Fruit fly (Drosophila melanogaster) whole organism, embryonic: ENCODE measurements around the gene CG43127.

ENCODE experiments used
- CG1024 ChIP-seq: fragments of 200-800 bp; sonication (Bioruptor generic); IDR thresholded peaks from 2 replicates; pipeline ENCODE4 v1.3.6; 2022; ENCODE audit warnings: missing biosample characterization, missing genetic modification characterization
- CG10321 ChIP-seq: fragments of 200-800 bp; sonication (Bioruptor generic); IDR thresholded peaks from 2 replicates; pipeline ENCODE4 v1.3.6; 2022; ENCODE audit warnings: missing biosample characterization, missing genetic modification characterization
- CG10565 ChIP-seq: fragments of 200-800 bp; sonication (Bioruptor generic); optimal IDR thresholded peaks from 3 replicates; lab custom pipeline; 2016; ENCODE audit warnings: missing biosample characterization, mild to moderate bottlenecking, missing genetic modification characterization
- CG11093 ChIP-seq: fragments of 200-800 bp; sonication (Bioruptor generic); IDR thresholded peaks from 3 replicates; pipeline ENCODE4 v1.3.6; 2022; ENCODE audit warnings: missing biosample characterization, missing genetic modification characterization
- CG12219 ChIP-seq: fragments of 200-800 bp; sonication (Bioruptor generic); optimal IDR thresholded peaks from 3 replicates; lab custom pipeline; 2018; ENCODE audit warnings: missing biosample characterization, mild to moderate bottlenecking, missing genetic modification characterization
- CG12659 ChIP-seq: fragments of 200-800 bp; sonication (Bioruptor generic); optimal IDR thresholded peaks from 3 replicates; lab custom pipeline; 2017; ENCODE audit warnings: mild to moderate bottlenecking, missing biosample characterization, missing genetic modification reagents, missing genetic modification characterization
- CG15479 ChIP-seq: fragments of 200-800 bp; sonication (Bioruptor generic); optimal IDR thresholded peaks from 3 replicates; lab custom pipeline; 2019; ENCODE audit warnings: missing biosample characterization, mild to moderate bottlenecking, missing genetic modification characterization, moderate library complexity
- CG17802 ChIP-seq: fragments of 200-800 bp; sonication (Bioruptor generic); optimal IDR thresholded peaks from 2 replicates; lab custom pipeline; 2018; ENCODE audit warnings: missing biosample characterization, mild to moderate bottlenecking, missing genetic modification characterization, moderate library complexity
- CG30431 ChIP-seq: fragments of 200-800 bp; sonication (Bioruptor generic); optimal IDR thresholded peaks from 2 replicates; lab custom pipeline; 2017; ENCODE audit warnings: missing biosample characterization, missing genetic modification characterization
- CG4820 ChIP-seq: fragments of 200-800 bp; sonication (Bioruptor generic); optimal IDR thresholded peaks from 3 replicates; lab custom pipeline; 2016; ENCODE audit warnings: missing biosample characterization, missing genetic modification characterization
- CG7839 ChIP-seq: fragments of 200-800 bp; sonication (Bioruptor generic); optimal IDR thresholded peaks from 3 replicates; lab custom pipeline; 2018; ENCODE audit warnings: missing biosample characterization, mild to moderate bottlenecking, missing genetic modification characterization, moderate library complexity
- CG7928 ChIP-seq: fragments of 200-800 bp; sonication (Bioruptor generic); optimal IDR thresholded peaks from 2 replicates; lab custom pipeline; 2017; ENCODE audit warnings: missing biosample characterization, mild to moderate bottlenecking, missing genetic modification characterization
- CG9797 ChIP-seq: fragments of 200-800 bp; sonication (Bioruptor generic); optimal IDR thresholded peaks from 3 replicates; lab custom pipeline; 2018; ENCODE audit warnings: missing biosample characterization, mild to moderate bottlenecking, missing genetic modification characterization
- CG9817 ChIP-seq: fragments of 200-800 bp; sonication (Bioruptor generic); optimal IDR thresholded peaks from 2 replicates; lab custom pipeline; 2018; ENCODE audit warnings: missing biosample characterization, mild to moderate bottlenecking, missing genetic modification characterization, moderate library complexity
- CrebB ChIP-seq: fragments of 200-800 bp; sonication (Bioruptor generic); optimal IDR thresholded peaks from 3 replicates; lab custom pipeline; 2018; ENCODE audit warnings: missing biosample characterization, mild to moderate bottlenecking, missing genetic modification characterization
- Dad ChIP-seq: fragments of 200-800 bp; sonication (Bioruptor generic); optimal IDR thresholded peaks from 3 replicates; lab custom pipeline; 2016; ENCODE audit warnings: missing biosample characterization, missing genetic modification characterization
- Dfd ChIP-seq, 2 experiments: fragments of >200 bp; optimal IDR thresholded peaks; 2 replicates each; lab custom pipeline; 2017; ENCODE audit warnings: missing biosample characterization in 2 of 2, missing genetic modification characterization in 2 of 2
- Dip2 ChIP-seq: fragments of 200-800 bp; sonication (Bioruptor generic); IDR thresholded peaks from 2 replicates; pipeline ENCODE4 v1.3.6; 2022; ENCODE audit warnings: missing biosample characterization, missing genetic modification characterization
- Dp ChIP-seq: fragments of 200-800 bp; sonication (Bioruptor generic); optimal IDR thresholded peaks from 2 replicates; lab custom pipeline; 2018; ENCODE audit warnings: missing biosample characterization, mild to moderate bottlenecking, missing genetic modification characterization, moderate library complexity
- E2f1 ChIP-seq: fragments of 200-800 bp; sonication (Bioruptor generic); IDR thresholded peaks from 2 replicates; pipeline ENCODE4 v1.3.6; 2022; ENCODE audit warnings: missing biosample characterization, missing genetic modification characterization
- HmgZ ChIP-seq: fragments of 200-800 bp; sonication (Bioruptor generic); optimal IDR thresholded peaks from 2 replicates; lab custom pipeline; 2018; ENCODE audit warnings: missing biosample characterization, mild to moderate bottlenecking, missing genetic modification characterization
- MBD-R2 ChIP-seq: fragments of 200-800 bp; sonication (Bioruptor generic); IDR thresholded peaks from 2 replicates; pipeline ENCODE4 v1.3.6; 2022; ENCODE audit warnings: missing biosample characterization, missing genetic modification characterization
- MTF-1 ChIP-seq: fragments of 200-800 bp; sonication (Bioruptor generic); optimal IDR thresholded peaks from 2 replicates; lab custom pipeline; 2018; ENCODE audit warnings: missing biosample characterization, mild to moderate bottlenecking, missing genetic modification characterization, borderline replicate concordance
- Mad ChIP-seq: fragments of 200-800 bp; sonication (Bioruptor generic); optimal IDR thresholded peaks from 2 replicates; lab custom pipeline; 2016; ENCODE audit warnings: missing biosample characterization, missing genetic modification characterization
- Med ChIP-seq: fragments of 200-800 bp; sonication (Bioruptor generic); peaks from one replicate; lab custom pipeline; 2016; ENCODE audit warnings: missing biosample characterization, missing genetic modification characterization, mild to moderate bottlenecking, inconsistent platforms, moderate library complexity
- Mrtf ChIP-seq: fragments of 200-800 bp; sonication (Bioruptor generic); IDR thresholded peaks from 3 replicates; pipeline ENCODE4 v1.3.6; 2022; ENCODE audit warnings: missing biosample characterization, missing genetic modification characterization
- NC2α ChIP-seq: fragments of 200-800 bp; sonication (Bioruptor generic); optimal IDR thresholded peaks from 2 replicates; lab custom pipeline; 2016; ENCODE audit warnings: missing biosample characterization, missing genetic modification characterization
- Rfx ChIP-seq: fragments of 200-800 bp; sonication (Bioruptor generic); IDR thresholded peaks from 2 replicates; pipeline ENCODE4 v1.3.6; 2022; ENCODE audit warnings: missing biosample characterization, missing genetic modification characterization
- Rx ChIP-seq: fragments of 200-800 bp; sonication (Bioruptor generic); IDR thresholded peaks from 2 replicates; pipeline ENCODE4 v1.3.6; 2022; ENCODE audit warnings: missing biosample characterization, missing genetic modification characterization
- Spps ChIP-seq: fragments of 200-800 bp; sonication (Bioruptor generic); optimal IDR thresholded peaks from 2 replicates; lab custom pipeline; 2018; ENCODE audit warnings: missing biosample characterization, mild to moderate bottlenecking, missing genetic modification characterization
- Xbp1 ChIP-seq: fragments of 200-800 bp; sonication (Bioruptor generic); optimal IDR thresholded peaks from 3 replicates; lab custom pipeline; 2016; ENCODE audit warnings: missing biosample characterization, mild to moderate bottlenecking, missing genetic modification characterization
- YL-1 ChIP-seq: fragments of 200-800 bp; sonication (Bioruptor generic); optimal IDR thresholded peaks from 3 replicates; lab custom pipeline; 2017; ENCODE audit warnings: missing biosample characterization, mild to moderate bottlenecking, missing genetic modification characterization
- ara ChIP-seq: fragments of 200-800 bp; sonication (Bioruptor generic); IDR thresholded peaks from 2 replicates; pipeline ENCODE4 v1.3.6; 2022; ENCODE audit warnings: missing biosample characterization, missing genetic modification characterization
- bcd ChIP-seq: fragments of 200-800 bp; sonication (Bioruptor generic); optimal IDR thresholded peaks from 2 replicates; lab custom pipeline; 2017; ENCODE audit warnings: missing biosample characterization, mild to moderate bottlenecking, missing genetic modification characterization
- cad ChIP-seq: fragments of >200 bp; optimal IDR thresholded peaks from 2 replicates; lab custom pipeline; 2017; ENCODE audit warnings: missing biosample characterization, missing genetic modification characterization
- en ChIP-seq: fragments of 200-800 bp; sonication (Bioruptor generic); optimal IDR thresholded peaks from 2 replicates; lab custom pipeline; 2016; ENCODE audit warnings: missing biosample characterization, missing genetic modification characterization
- fd3F ChIP-seq: fragments of 200-800 bp; sonication (Bioruptor generic); optimal IDR thresholded peaks from 2 replicates; lab custom pipeline; 2018; ENCODE audit warnings: missing biosample characterization, mild to moderate bottlenecking, missing genetic modification characterization, moderate library complexity
- grau ChIP-seq: fragments of 200-800 bp; optimal IDR thresholded peaks from 3 replicates; lab custom pipeline; 2019; ENCODE audit warnings: missing biosample characterization, mild to moderate bottlenecking, missing genetic modification characterization, moderate library complexity
- gsb-n ChIP-seq: fragments of 200-800 bp; sonication (Bioruptor generic); optimal IDR thresholded peaks from 3 replicates; lab custom pipeline; 2018; ENCODE audit warnings: missing biosample characterization, mild to moderate bottlenecking, missing genetic modification characterization
- hb ChIP-seq: fragments of 200-800 bp; sonication (Bioruptor generic); IDR thresholded peaks from 3 replicates; pipeline ENCODE4 v1.3.6; 2022; ENCODE audit warnings: missing biosample characterization, missing genetic modification characterization; ENCODE audit not compliant: partially characterized antibody
- hbn ChIP-seq: fragments of 200-800 bp; sonication (Bioruptor generic); IDR thresholded peaks from 2 replicates; pipeline ENCODE4 v1.3.6; 2022; ENCODE audit warnings: missing biosample characterization, missing genetic modification characterization; ENCODE audit not compliant: partially characterized antibody
- her ChIP-seq: fragments of 200-800 bp; sonication (Bioruptor generic); optimal IDR thresholded peaks from 2 replicates; lab custom pipeline; 2016; ENCODE audit warnings: missing biosample characterization, missing genetic modification characterization
- inv ChIP-seq: fragments of 200-800 bp; sonication (Bioruptor generic); IDR thresholded peaks from 2 replicates; pipeline ENCODE4 v1.3.6; 2022; ENCODE audit warnings: missing biosample characterization, missing genetic modification characterization; ENCODE audit not compliant: partially characterized antibody
- ken ChIP-seq: fragments of 200-800 bp; sonication (Bioruptor generic); IDR thresholded peaks from 3 replicates; pipeline ENCODE4 v1.3.6; 2022; ENCODE audit warnings: missing biosample characterization, missing genetic modification characterization
- lbe ChIP-seq: fragments of 200-800 bp; sonication (Bioruptor generic); optimal IDR thresholded peaks from 2 replicates; lab custom pipeline; 2016; ENCODE audit warnings: missing biosample characterization, mild to moderate bottlenecking, missing genetic modification characterization
- otp ChIP-seq: fragments of 200-800 bp; sonication (Bioruptor generic); IDR thresholded peaks from 3 replicates; pipeline ENCODE4, ENCODE4 v1.3.6; 2022; ENCODE audit warnings: missing biosample characterization, missing genetic modification characterization
- sd ChIP-seq: fragments of 200-800 bp; sonication (Bioruptor generic); optimal IDR thresholded peaks from 3 replicates; lab custom pipeline; 2018; ENCODE audit warnings: missing biosample characterization, mild to moderate bottlenecking, missing genetic modification characterization, moderate library complexity
- sens ChIP-seq: fragments of 200-800 bp; sonication (Bioruptor generic); peaks from one replicate; lab custom pipeline; 2016; ENCODE audit warnings: missing biosample characterization, missing genetic modification characterization
- so ChIP-seq: fragments of 200-800 bp; sonication (Bioruptor generic); IDR thresholded peaks from 3 replicates; pipeline ENCODE4 v1.3.6; 2022; ENCODE audit warnings: missing biosample characterization, missing genetic modification characterization
- tgo ChIP-seq: fragments of 200-800 bp; sonication (Bioruptor generic); IDR thresholded peaks from 3 replicates; pipeline ENCODE4 v1.3.6; 2022; ENCODE audit warnings: missing biosample characterization, missing genetic modification characterization

The CG43127 gene

dm6 chr3L:10665433-10666150 is 40.2 kb upstream of the CG43127 start (continued):
- TF ChIP-seq CG17802 (tag; lab: Kevin White, UChicago) (peak; percentile 76), CG7839 (tag; lab: Kevin White, UChicago) (peak; percentile 99), inv (GFP tag; lab: Robert Waterston, UW) (no peak), CG11093 (GFP tag; lab: Robert Waterston, UW) (peak; percentile 89), CG4820 (peak; percentile 94), Med (peak; percentile 98), CrebB (peak; percentile 96), MTF-1 (GFP tag; lab: Kevin White, UChicago) (peak; percentile 83), CG10565 (GFP tag; lab: Kevin White, UChicago) (peak; percentile 66), YL-1 (peak; percentile 95), CG9797 (GFP tag; lab: Kevin White, UChicago) (peak; percentile 29), Mad (GFP tag; lab: Kevin White, UChicago) (peak; percentile 88), CG30431 (GFP tag; lab: Kevin White, UChicago) (peak; percentile 92), CG1024 (peak; percentile 65), Dip2 (peak; percentile 23; the same call in 1 of the 2 replicates), CG12219 (peak; percentile 97), Dad (GFP tag; lab: Kevin White, UChicago) (peak; percentile 78), HmgZ (tag; lab: Kevin White, UChicago) (peak; percentile 97), her (peak; percentile 35), en (GFP tag; lab: Kevin White, UChicago) (peak; percentile 67), Xbp1 (peak; percentile 95), ara (GFP tag; lab: Robert Waterston, UW) (peak; percentile 90), cad (no peak), lbe (peak; percentile 95), Rx (GFP tag; lab: Robert Waterston, UW) (peak; percentile 59), bcd (GFP tag; lab: Kevin White, UChicago) (peak; percentile 97), CG7928 (GFP tag; lab: Kevin White, UChicago) (peak; percentile 75), CG9817 (peak; percentile 93), grau (tag; lab: Kevin White, UChicago) (peak; percentile 97), CG10321 (GFP tag; lab: Robert Waterston, UW) (peak; percentile 59; the same call in 1 of the 2 replicates), Mrtf (GFP tag; lab: Robert Waterston, UW) (peak; percentile 85), fd3F (GFP tag; lab: Kevin White, UChicago) (peak; percentile 95), E2f1 (GFP tag; lab: Robert Waterston, UW) (peak; percentile 95), CG12659 (GFP tag; lab: Kevin White, UChicago) (peak; percentile 99), gsb-n (tag; lab: Kevin White, UChicago) (peak; percentile 98), sd (tag; lab: Kevin White, UChicago) (peak; percentile 89), MBD-R2 (GFP tag; lab: Robert Waterston, UW) (peak; percentile 66; the same call in 1 of the 2 replicates), Dp (GFP tag; lab: Kevin White, UChicago) (peak; percentile 22), Rfx (peak; percentile 89), hbn (GFP tag; lab: Robert Waterston, UW) (no peak), Spps (tag; lab: Kevin White, UChicago) (peak; percentile 97), Dfd (GFP tag; optimal IDR thresholded peaks at IDR 0.05; lab: Kevin White, UChicago) (peak in 1 of 2 experiments; percentile 41), sens (GFP tag; lab: Kevin White, UChicago) (peak; percentile 98), tgo (GFP tag; lab: Robert Waterston, UW) (peak; percentile 93), otp (GFP tag; lab: Robert Waterston, UW) (peak; percentile 83), hb (GFP tag; lab: Robert Waterston, UW) (no peak), NC2α (peak; percentile 64), CG15479 (GFP tag; lab: Kevin White, UChicago) (peak; percentile 83), ken (GFP tag; lab: Robert Waterston, UW) (peak; percentile 75), so (GFP tag; lab: Robert Waterston, UW) (peak; percentile 93)
